Fruit fly (Drosophila melanogaster) whole organism, embryonic: ENCODE data around the gene CG17732.

Experiments used
- B-H2 ChIP-seq: fragments of 200-800 bp; sonication (Bioruptor generic); optimal IDR thresholded peaks from 2 replicates; lab custom pipeline; 2018; ENCODE audit warnings: missing biosample characterization, mild to moderate bottlenecking, missing genetic modification characterization
- Blimp-1 ChIP-seq: fragments of 200-800 bp; sonication (Bioruptor generic); optimal IDR thresholded peaks from 3 replicates; lab custom pipeline; 2018; ENCODE audit warnings: missing biosample characterization, missing genetic modification characterization, mild to moderate bottlenecking, moderate library complexity, missing genetic modification reagents
- CG10366 ChIP-seq: fragments of 200-800 bp; sonication (Bioruptor generic); IDR thresholded peaks from 2 replicates; pipeline ENCODE4 v1.3.6; 2022; ENCODE audit warnings: missing biosample characterization, missing genetic modification characterization
- CG11504 ChIP-seq: fragments of 200-800 bp; sonication (Bioruptor generic); optimal IDR thresholded peaks from 3 replicates; lab custom pipeline; 2019; ENCODE audit warnings: missing biosample characterization, mild to moderate bottlenecking, missing genetic modification characterization, moderate library complexity
- CG11696 ChIP-seq: fragments of 200-800 bp; sonication (Bioruptor generic); IDR thresholded peaks from 2 replicates; pipeline ENCODE4 v1.3.6; 2022; ENCODE audit warnings: missing biosample characterization, missing genetic modification characterization
- CG12744 ChIP-seq: fragments of 200-800 bp; sonication (Bioruptor generic); optimal IDR thresholded peaks from 2 replicates; lab custom pipeline; 2016; ENCODE audit warnings: missing biosample characterization, missing genetic modification characterization
- CG14050 ChIP-seq: fragments of 200-800 bp; sonication (Bioruptor generic); IDR thresholded peaks from 3 replicates; pipeline ENCODE4 v1.3.6; 2022; ENCODE audit warnings: missing biosample characterization, missing genetic modification characterization
- CG1529 ChIP-seq: fragments of 200-800 bp; sonication (Bioruptor generic); optimal IDR thresholded peaks from 3 replicates; lab custom pipeline; 2018; ENCODE audit warnings: missing biosample characterization, missing genetic modification characterization
- CG16815 ChIP-seq: fragments of 200-800 bp; sonication (Bioruptor generic); optimal IDR thresholded peaks from 3 replicates; lab custom pipeline; 2017; ENCODE audit warnings: missing biosample characterization, mild to moderate bottlenecking, missing genetic modification characterization
- CG34224 ChIP-seq: fragments of 200-800 bp; sonication (Bioruptor generic); IDR thresholded peaks from 3 replicates; pipeline ENCODE4 v1.3.6; 2022; ENCODE audit warnings: missing biosample characterization, missing genetic modification characterization; ENCODE audit not compliant: partially characterized antibody
- CG42726 ChIP-seq: fragments of 200-800 bp; sonication (Bioruptor generic); IDR thresholded peaks from 2 replicates; pipeline ENCODE4 v1.3.6; 2022; ENCODE audit warnings: missing biosample characterization, missing genetic modification characterization; ENCODE audit not compliant: partially characterized antibody
- CG4328 ChIP-seq: fragments of 200-800 bp; sonication (Bioruptor generic); optimal IDR thresholded peaks from 3 replicates; lab custom pipeline; 2017; ENCODE audit warnings: missing biosample characterization, missing genetic modification reagents, missing genetic modification characterization
- CG43689 ChIP-seq: fragments of 200-800 bp; sonication (Bioruptor generic); IDR thresholded peaks from 2 replicates; pipeline ENCODE4 v1.3.6; 2022; ENCODE audit warnings: missing biosample characterization, missing genetic modification characterization
- CG7839 ChIP-seq: fragments of 200-800 bp; sonication (Bioruptor generic); optimal IDR thresholded peaks from 3 replicates; lab custom pipeline; 2018; ENCODE audit warnings: missing biosample characterization, mild to moderate bottlenecking, missing genetic modification characterization, moderate library complexity
- CG7963 ChIP-seq: fragments of 200-800 bp; sonication (Bioruptor generic); IDR thresholded peaks from 3 replicates; pipeline ENCODE4 v1.3.6; 2022; ENCODE audit warnings: missing biosample characterization, missing genetic modification characterization; ENCODE audit not compliant: partially characterized antibody
- CG9215 ChIP-seq: fragments of 200-800 bp; sonication (Bioruptor generic); IDR thresholded peaks from 2 replicates; pipeline ENCODE4 v1.3.6; 2022; ENCODE audit warnings: missing biosample characterization, missing genetic modification characterization
- Dref ChIP-seq: fragments of 200-800 bp; sonication (Bioruptor generic); IDR thresholded peaks from 2 replicates; pipeline ENCODE4 v1.3.6; 2022; ENCODE audit warnings: missing biosample characterization, missing genetic modification characterization
- Drgx ChIP-seq: fragments of 200-800 bp; sonication (Bioruptor generic); IDR thresholded peaks from 2 replicates; pipeline ENCODE4 v1.3.6; 2022; ENCODE audit warnings: missing biosample characterization, missing genetic modification characterization
- Fer1 ChIP-seq: fragments of 200-800 bp; sonication (Bioruptor generic); optimal IDR thresholded peaks from 2 replicates; lab custom pipeline; 2017; ENCODE audit warnings: missing biosample characterization, mild to moderate bottlenecking, missing genetic modification characterization
- HLH3B ChIP-seq: fragments of 200-800 bp; sonication (Bioruptor generic); IDR thresholded peaks from 2 replicates; pipeline ENCODE4 v1.3.6; 2022; ENCODE audit warnings: missing biosample characterization, missing genetic modification characterization
- HmgZ ChIP-seq: fragments of 200-800 bp; sonication (Bioruptor generic); optimal IDR thresholded peaks from 2 replicates; lab custom pipeline; 2018; ENCODE audit warnings: missing biosample characterization, mild to moderate bottlenecking, missing genetic modification characterization
- Hmr ChIP-seq: fragments of 200-800 bp; sonication (Bioruptor generic); optimal IDR thresholded peaks from 3 replicates; lab custom pipeline; 2017; ENCODE audit warnings: mild to moderate bottlenecking, missing biosample characterization, missing genetic modification reagents, missing genetic modification characterization
- Hr51 ChIP-seq, 2 experiments: fragments of 200-800 bp; sonication (Bioruptor generic); optimal IDR thresholded peaks; 2 replicates in 1 of 2; 3 replicates in 1 of 2; lab custom pipeline; 2016 to 2018; ENCODE audit warnings: missing biosample characterization in 2 of 2, missing genetic modification characterization in 2 of 2, mild to moderate bottlenecking in 1 of 2, moderate library complexity in 1 of 2
- Lim3 ChIP-seq: fragments of 200-800 bp; sonication (Bioruptor generic); IDR thresholded peaks from 2 replicates; pipeline ENCODE4 v1.3.6; 2022; ENCODE audit warnings: missing biosample characterization, missing genetic modification characterization
- NK7.1 ChIP-seq: fragments of 200-800 bp; sonication (Bioruptor generic); optimal IDR thresholded peaks from 3 replicates; lab custom pipeline; 2016; ENCODE audit warnings: missing biosample characterization, missing genetic modification characterization
- Optix ChIP-seq: fragments of 200-800 bp; sonication (Bioruptor generic); IDR thresholded peaks from 3 replicates; pipeline ENCODE4 v1.3.6; 2022; ENCODE audit warnings: missing biosample characterization, missing genetic modification characterization
- Side ChIP-seq: fragments of 200-800 bp; sonication (Bioruptor generic); optimal IDR thresholded peaks from 2 replicates; lab custom pipeline; 2016; ENCODE audit warnings: missing biosample characterization, missing genetic modification characterization
- Sry-β ChIP-seq: fragments of 200-800 bp; sonication (Bioruptor generic); optimal IDR thresholded peaks from 2 replicates; lab custom pipeline; 2018; ENCODE audit warnings: missing biosample characterization, mild to moderate bottlenecking, missing genetic modification characterization, moderate library complexity
- YL-1 ChIP-seq: fragments of 200-800 bp; sonication (Bioruptor generic); optimal IDR thresholded peaks from 3 replicates; lab custom pipeline; 2017; ENCODE audit warnings: missing biosample characterization, mild to moderate bottlenecking, missing genetic modification characterization
- btn ChIP-seq: fragments of 200-800 bp; sonication (Bioruptor generic); optimal IDR thresholded peaks from 2 replicates; lab custom pipeline; 2016; ENCODE audit warnings: missing biosample characterization, missing genetic modification characterization
- caup ChIP-seq: fragments of 200-800 bp; sonication (Bioruptor generic); optimal IDR thresholded peaks from 3 replicates; lab custom pipeline; 2017; ENCODE audit warnings: missing biosample characterization, mild to moderate bottlenecking, missing genetic modification characterization, moderate library complexity; ENCODE audit not compliant: severe bottlenecking
- crol ChIP-seq: fragments of 200-800 bp; sonication (Bioruptor generic); IDR thresholded peaks from 2 replicates; pipeline ENCODE4 v1.3.6; 2022; ENCODE audit warnings: missing biosample characterization, missing genetic modification characterization
- dati ChIP-seq: fragments of 200-800 bp; sonication (Bioruptor generic); IDR thresholded peaks from 2 replicates; pipeline ENCODE4 v1.3.6; 2022; ENCODE audit warnings: missing biosample characterization, missing genetic modification characterization
- fd102C ChIP-seq: fragments of 200-800 bp; sonication (Bioruptor generic); optimal IDR thresholded peaks from 2 replicates; lab custom pipeline; 2018; ENCODE audit warnings: missing biosample characterization, mild to moderate bottlenecking, missing genetic modification characterization, moderate library complexity
- fu2 ChIP-seq: fragments of 200-800 bp; sonication (Bioruptor generic); optimal IDR thresholded peaks from 2 replicates; lab custom pipeline; 2016; ENCODE audit warnings: missing biosample characterization, missing genetic modification characterization
- grau ChIP-seq: fragments of 200-800 bp; optimal IDR thresholded peaks from 3 replicates; lab custom pipeline; 2019; ENCODE audit warnings: missing biosample characterization, mild to moderate bottlenecking, missing genetic modification characterization, moderate library complexity
- h ChIP-seq: fragments of >200 bp; optimal IDR thresholded peaks from 2 replicates; lab custom pipeline; 2017
- hbn ChIP-seq: fragments of 200-800 bp; sonication (Bioruptor generic); IDR thresholded peaks from 2 replicates; pipeline ENCODE4 v1.3.6; 2022; ENCODE audit warnings: missing biosample characterization, missing genetic modification characterization; ENCODE audit not compliant: partially characterized antibody
- her ChIP-seq: fragments of 200-800 bp; sonication (Bioruptor generic); optimal IDR thresholded peaks from 2 replicates; lab custom pipeline; 2016; ENCODE audit warnings: missing biosample characterization, missing genetic modification characterization
- inv ChIP-seq: fragments of 200-800 bp; sonication (Bioruptor generic); IDR thresholded peaks from 2 replicates; pipeline ENCODE4 v1.3.6; 2022; ENCODE audit warnings: missing biosample characterization, missing genetic modification characterization; ENCODE audit not compliant: partially characterized antibody
- jing ChIP-seq: fragments of 200-800 bp; sonication (Bioruptor generic); optimal IDR thresholded peaks from 2 replicates; lab custom pipeline; 2018; ENCODE audit warnings: missing biosample characterization, mild to moderate bottlenecking, missing genetic modification characterization
- klu ChIP-seq: fragments of 200-800 bp; sonication (Bioruptor generic); IDR thresholded peaks from 2 replicates; pipeline ENCODE4 v1.3.6; 2022; ENCODE audit warnings: missing biosample characterization, missing genetic modification characterization
- lilli ChIP-seq: fragments of 200-800 bp; sonication (Bioruptor generic); optimal IDR thresholded peaks from 3 replicates; lab custom pipeline; 2016; ENCODE audit warnings: missing biosample characterization, missing genetic modification characterization
- pho ChIP-seq: fragments of 200-800 bp; sonication (Bioruptor generic); optimal IDR thresholded peaks from 2 replicates; lab custom pipeline; 2016; ENCODE audit warnings: missing biosample characterization, missing genetic modification characterization
- sob ChIP-seq: fragments of 200-800 bp; sonication (Bioruptor generic); IDR thresholded peaks from 2 replicates; pipeline ENCODE4 v1.3.6; 2022; ENCODE audit warnings: missing biosample characterization, missing genetic modification characterization
- stwl ChIP-seq: fragments of 200-800 bp; sonication (Bioruptor generic); optimal IDR thresholded peaks from 3 replicates; lab custom pipeline; 2018; ENCODE audit warnings: missing biosample characterization, mild to moderate bottlenecking, missing genetic modification characterization, moderate library complexity
- ttk ChIP-seq: fragments of 200-800 bp; sonication (Bioruptor generic); IDR thresholded peaks from 2 replicates; pipeline ENCODE4 v2.1.2; 2022; ENCODE audit warnings: missing biosample characterization, missing genetic modification characterization
- vfl ChIP-seq: fragments of 200-800 bp; sonication (Bioruptor generic); optimal IDR thresholded peaks from 2 replicates; lab custom pipeline; 2016; ENCODE audit warnings: missing biosample characterization, missing genetic modification characterization
- vnd ChIP-seq: fragments of 200-800 bp; sonication (Bioruptor generic); IDR thresholded peaks from 3 replicates; pipeline ENCODE4 v1.3.6; 2022; ENCODE audit warnings: missing biosample characterization, missing genetic modification characterization; ENCODE audit not compliant: partially characterized antibody
- wdn ChIP-seq: fragments of 200-800 bp; sonication (Bioruptor generic); IDR thresholded peaks from 2 replicates; pipeline ENCODE4 v1.3.6; 2022; ENCODE audit warnings: missing biosample characterization, missing genetic modification characterization
- zen2 ChIP-seq: fragments of 200-800 bp; sonication (Bioruptor generic); IDR thresholded peaks from 3 replicates; pipeline ENCODE4 v1.3.6; 2022; ENCODE audit warnings: missing biosample characterization, missing genetic modification characterization; ENCODE audit not compliant: partially characterized antibody

The CG17732 gene

DNA sequence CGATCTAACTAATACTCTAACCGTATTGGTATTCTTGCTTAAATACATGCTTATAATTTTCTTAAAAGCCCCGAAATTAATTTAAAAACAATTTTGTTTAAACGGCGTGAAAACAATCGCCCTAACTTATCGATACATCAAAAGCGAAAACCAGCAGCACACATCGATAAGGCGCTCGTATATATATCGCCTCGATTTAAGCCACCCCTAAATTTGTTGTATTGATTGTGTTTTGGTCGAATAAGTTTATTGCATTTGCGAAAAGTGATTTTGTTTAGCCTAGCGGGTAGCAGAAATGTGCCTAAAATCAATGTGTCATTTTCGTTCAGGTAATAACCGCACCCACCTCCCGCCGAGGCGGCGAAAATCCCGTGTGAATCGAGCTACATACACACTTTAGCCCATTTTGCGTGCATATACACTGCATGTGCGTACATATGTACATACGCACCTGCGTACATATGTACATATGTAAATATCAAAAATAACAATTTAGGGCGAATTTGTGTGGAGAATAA, 10.3 kb downstream of the CG17732 start, which contains the start of the genes CG7646 and Nca (continued):
- TF ChIP-seq CG43689 (GFP tag; lab: Robert Waterston, UW) (no peak), vfl (GFP tag; lab: Kevin White, UChicago) (no peak), stwl (peak; percentile 76), sob (0 out of 2 replicates have a peak, but pooled peaks have one; percentile 26), Hr51 (GFP tag; optimal IDR thresholded peaks at IDR 0.05; lab: Kevin White, UChicago) (peak in 1 of 2 experiments; percentile 4), Side (no peak), CG7963 (GFP tag; lab: Robert Waterston, UW) (peak; percentile 91), jing (GFP tag; lab: Kevin White, UChicago) (no peak), CG16815 (GFP tag; lab: Kevin White, UChicago) (no peak), HmgZ (tag; lab: Kevin White, UChicago) (peak; percentile 52), btn (no peak), CG12744 (no peak), her (no peak), CG11504 (tag; lab: Kevin White, UChicago) (no peak), inv (GFP tag; lab: Robert Waterston, UW) (peak; percentile 92), CG42726 (peak; percentile 85), caup (no peak), Dref (peak; percentile 91), h (lab: Kevin White, UChicago) (no peak), YL-1 (peak; percentile 65), Optix (GFP tag; lab: Robert Waterston, UW) (no peak), CG34224 (GFP tag; lab: Robert Waterston, UW) (peak; percentile 87), klu (GFP tag; lab: Robert Waterston, UW) (no peak), lilli (GFP tag; lab: Kevin White, UChicago) (peak; percentile 17), dati (no peak), CG4328 (GFP tag; lab: Kevin White, UChicago) (peak; percentile 66), vnd (peak; percentile 90), CG11696 (no peak), NK7.1 (GFP tag; lab: Kevin White, UChicago) (no peak), Lim3 (no peak), hbn (GFP tag; lab: Robert Waterston, UW) (peak; percentile 85), grau (no peak), CG1529 (GFP tag; lab: Kevin White, UChicago) (no peak), wdn (GFP tag; lab: Robert Waterston, UW) (no peak), CG10366 (no peak), CG7839 (tag; lab: Kevin White, UChicago) (no peak), zen2 (GFP tag; lab: Robert Waterston, UW) (no peak; the same call in 1 of the 3 replicates), CG9215 (GFP tag; lab: Robert Waterston, UW) (no peak), Sry-β (GFP tag; lab: Kevin White, UChicago) (no peak), Drgx (no peak), ttk (GFP tag; lab: Robert Waterston, UW) (no peak), Fer1 (no peak), pho (GFP tag; lab: Kevin White, UChicago) (no peak), Hmr (GFP tag; lab: Kevin White, UChicago) (no peak), crol (no peak), B-H2 (no peak), fu2 (no peak), Blimp-1 (GFP tag; lab: Kevin White, UChicago) (no peak), HLH3B (GFP tag; lab: Robert Waterston, UW) (no peak), fd102C (GFP tag; lab: Kevin White, UChicago) (no peak), CG14050 (GFP tag; lab: Robert Waterston, UW) (no peak)
